Fruit fly (Drosophila melanogaster) whole organism, prepupa: Measurements from ENCODE around the gene Vajk1.

Source experiments
- Blimp-1 ChIP-seq: fragments of 200-800 bp; sonication (Bioruptor generic); optimal IDR thresholded peaks from 3 replicates; lab custom pipeline; 2017; ENCODE audit warnings: missing biosample characterization, missing genetic modification characterization, mild to moderate bottlenecking, moderate library complexity, missing genetic modification reagents
- CG10631 ChIP-seq: fragments of 200-800 bp; sonication (Bioruptor generic); optimal IDR thresholded peaks from 2 replicates; lab custom pipeline; 2016; ENCODE audit warnings: missing biosample characterization, missing genetic modification characterization
- CG10669 ChIP-seq: fragments of 200-800 bp; sonication (Bioruptor generic); optimal IDR thresholded peaks from 3 replicates; lab custom pipeline; 2018; ENCODE audit warnings: missing biosample characterization, mild to moderate bottlenecking, missing genetic modification characterization, moderate library complexity
- CG11294 ChIP-seq: fragments of 200-800 bp; sonication (Bioruptor generic); IDR thresholded peaks from 2 replicates; pipeline ENCODE4 v1.3.6; 2022; ENCODE audit warnings: missing biosample characterization, missing genetic modification characterization
- CG11762 ChIP-seq: fragments of 200-800 bp; sonication (Bioruptor generic); optimal IDR thresholded peaks from 3 replicates; lab custom pipeline; 2016; ENCODE audit warnings: missing biosample characterization, missing genetic modification characterization; ENCODE audit not compliant: insufficient read depth
- CG15336 ChIP-seq: fragments of 200-800 bp; sonication (Bioruptor generic); IDR thresholded peaks from 2 replicates; pipeline ENCODE4 v1.3.6; 2022; ENCODE audit warnings: missing biosample characterization, missing genetic modification characterization
- CG1621 ChIP-seq: fragments of 200-800 bp; sonication (Bioruptor generic); optimal IDR thresholded peaks from 3 replicates; lab custom pipeline; 2018; ENCODE audit warnings: missing biosample characterization, mild to moderate bottlenecking, missing genetic modification characterization
- CG16779 ChIP-seq: fragments of 200-800 bp; sonication (Bioruptor generic); optimal IDR thresholded peaks from 3 replicates; lab custom pipeline; 2017; ENCODE audit warnings: missing biosample characterization, mild to moderate bottlenecking, missing genetic modification characterization
- CG3032 ChIP-seq: fragments of 200-800 bp; optimal IDR thresholded peaks from 2 replicates; lab custom pipeline; 2019; ENCODE audit warnings: missing biosample characterization, mild to moderate bottlenecking, missing genetic modification characterization, moderate library complexity
- CG32006 ChIP-seq: fragments of 200-800 bp; sonication (Bioruptor generic); optimal IDR thresholded peaks from 3 replicates; lab custom pipeline; 2017; ENCODE audit warnings: missing biosample characterization, mild to moderate bottlenecking, missing genetic modification characterization
- CG34406 ChIP-seq: fragments of 200-800 bp; sonication (Bioruptor generic); optimal IDR thresholded peaks from 3 replicates; lab custom pipeline; 2016; ENCODE audit warnings: missing biosample characterization, missing genetic modification characterization
- CG3919 ChIP-seq: fragments of 200-800 bp; sonication (Bioruptor generic); optimal IDR thresholded peaks from 3 replicates; lab custom pipeline; 2016; ENCODE audit warnings: missing biosample characterization, missing genetic modification characterization
- CG4318 ChIP-seq: fragments of 200-800 bp; sonication (Bioruptor generic); optimal IDR thresholded peaks from 3 replicates; lab custom pipeline; 2017; ENCODE audit warnings: missing biosample characterization, mild to moderate bottlenecking, missing genetic modification characterization
- CG6276 ChIP-seq: fragments of 200-800 bp; sonication (Bioruptor generic); optimal IDR thresholded peaks from 2 replicates; lab custom pipeline; 2017; ENCODE audit warnings: missing biosample characterization, mild to moderate bottlenecking, missing genetic modification characterization
- CG6792 ChIP-seq: fragments of 200-800 bp; sonication (Bioruptor generic); optimal IDR thresholded peaks from 3 replicates; lab custom pipeline; 2016; ENCODE audit warnings: missing biosample characterization, missing genetic modification characterization
- CG6854 ChIP-seq: fragments of 200-800 bp; sonication (Bioruptor generic); optimal IDR thresholded peaks from 2 replicates; lab custom pipeline; 2017; ENCODE audit warnings: missing biosample characterization, mild to moderate bottlenecking, missing genetic modification characterization
- CG7368 ChIP-seq: fragments of 200-800 bp; sonication (Bioruptor generic); optimal IDR thresholded peaks from 3 replicates; lab custom pipeline; 2016; ENCODE audit warnings: missing biosample characterization, missing genetic modification characterization
- CG8319 ChIP-seq: fragments of 200-800 bp; sonication (Bioruptor generic); optimal IDR thresholded peaks from 3 replicates; lab custom pipeline; 2016; ENCODE audit warnings: missing biosample characterization, missing genetic modification characterization
- CG9139 ChIP-seq: fragments of 200-800 bp; sonication (Bioruptor generic); optimal IDR thresholded peaks from 3 replicates; lab custom pipeline; 2017; ENCODE audit warnings: missing biosample characterization, mild to moderate bottlenecking, missing genetic modification characterization
- Eip75B ChIP-seq: fragments of 200-800 bp; sonication (Bioruptor generic); optimal IDR thresholded peaks from 3 replicates; lab custom pipeline; 2016; ENCODE audit warnings: missing biosample characterization, missing genetic modification characterization
- Eip78C ChIP-seq: fragments of 200-800 bp; sonication (Bioruptor generic); peaks from one replicate; lab custom pipeline; 2016; ENCODE audit warnings: missing biosample characterization, missing genetic modification characterization
- Eip93F ChIP-seq: fragments of 200-800 bp; sonication (Bioruptor generic); optimal IDR thresholded peaks from 2 replicates; lab custom pipeline; 2016; ENCODE audit warnings: missing biosample characterization, mild to moderate bottlenecking, missing genetic modification characterization
- Ets21C ChIP-seq: fragments of 200-800 bp; sonication (Bioruptor generic); optimal IDR thresholded peaks from 3 replicates; lab custom pipeline; 2016; ENCODE audit warnings: missing biosample characterization, missing genetic modification characterization
- Ets96B ChIP-seq: fragments of 200-800 bp; optimal IDR thresholded peaks from 2 replicates; lab custom pipeline; 2019; ENCODE audit warnings: missing biosample characterization, mild to moderate bottlenecking, missing genetic modification characterization, moderate library complexity
- Gug ChIP-seq: fragments of 200-800 bp; sonication (Bioruptor generic); IDR thresholded peaks from 2 replicates; pipeline ENCODE4 v1.3.6; 2022; ENCODE audit warnings: missing biosample characterization, missing genetic modification characterization
- Hr39 ChIP-seq: fragments of 200-800 bp; sonication (Bioruptor generic); optimal IDR thresholded peaks from 2 replicates; lab custom pipeline; 2016; ENCODE audit warnings: missing biosample characterization, missing genetic modification characterization
- Hr4 ChIP-seq: fragments of 200-800 bp; sonication (Bioruptor generic); optimal IDR thresholded peaks from 3 replicates; lab custom pipeline; 2016; ENCODE audit warnings: missing biosample characterization, missing genetic modification characterization
- Lpt ChIP-seq: fragments of 200-800 bp; sonication (Bioruptor generic); optimal IDR thresholded peaks from 3 replicates; lab custom pipeline; 2016; ENCODE audit warnings: missing biosample characterization, missing genetic modification characterization
- Met ChIP-seq: fragments of 200-800 bp; sonication (Bioruptor generic); optimal IDR thresholded peaks from 3 replicates; lab custom pipeline; 2016; ENCODE audit warnings: missing biosample characterization, missing genetic modification characterization
- OdsH ChIP-seq: fragments of 200-800 bp; sonication (Bioruptor generic); optimal IDR thresholded peaks from 3 replicates; lab custom pipeline; 2016; ENCODE audit warnings: missing biosample characterization, missing genetic modification characterization
- Smox ChIP-seq: fragments of 200-800 bp; sonication (Bioruptor generic); optimal IDR thresholded peaks from 3 replicates; lab custom pipeline; 2016; ENCODE audit warnings: missing biosample characterization, missing genetic modification characterization
- Sox14 ChIP-seq: fragments of 200-800 bp; sonication (Bioruptor generic); optimal IDR thresholded peaks from 3 replicates; lab custom pipeline; 2016; ENCODE audit warnings: missing biosample characterization, missing genetic modification characterization
- achi ChIP-seq: fragments of 200-800 bp; sonication (Bioruptor generic); optimal IDR thresholded peaks from 3 replicates; lab custom pipeline; 2016; ENCODE audit warnings: missing biosample characterization, missing genetic modification characterization
- cyc ChIP-seq: fragments of 200-800 bp; sonication (Bioruptor generic); optimal IDR thresholded peaks from 3 replicates; lab custom pipeline; 2016; ENCODE audit warnings: missing biosample characterization, missing genetic modification characterization
- dac ChIP-seq: fragments of 200-800 bp; sonication (Bioruptor generic); optimal IDR thresholded peaks from 2 replicates; lab custom pipeline; 2017; ENCODE audit warnings: missing biosample characterization, mild to moderate bottlenecking, missing genetic modification characterization
- dsx ChIP-seq: fragments of 200-800 bp; optimal IDR thresholded peaks from 3 replicates; lab custom pipeline; 2019; ENCODE audit warnings: missing biosample characterization, mild to moderate bottlenecking, missing genetic modification characterization, moderate library complexity; ENCODE audit not compliant: poor library complexity, severe bottlenecking
- eg ChIP-seq: fragments of 200-800 bp; sonication (Bioruptor generic); IDR thresholded peaks from 3 replicates; pipeline ENCODE4 v1.3.6; 2022; ENCODE audit warnings: missing biosample characterization, missing genetic modification characterization
- esn ChIP-seq: fragments of 200-800 bp; sonication (Bioruptor generic); optimal IDR thresholded peaks from 2 replicates; lab custom pipeline; 2016; ENCODE audit warnings: missing biosample characterization, mild to moderate bottlenecking, missing genetic modification characterization, moderate library complexity
- fkh ChIP-seq: fragments of 200-800 bp; sonication (Bioruptor generic); optimal IDR thresholded peaks from 3 replicates; lab custom pipeline; 2017; ENCODE audit warnings: missing biosample characterization, mild to moderate bottlenecking, missing genetic modification characterization, moderate library complexity
- lz ChIP-seq: fragments of 200-800 bp; sonication (Bioruptor generic); optimal IDR thresholded peaks from 3 replicates; lab custom pipeline; 2016; ENCODE audit warnings: missing biosample characterization, missing genetic modification characterization
- net ChIP-seq: fragments of 200-800 bp; sonication (Bioruptor generic); optimal IDR thresholded peaks from 3 replicates; lab custom pipeline; 2016; ENCODE audit warnings: missing biosample characterization, missing genetic modification characterization
- pdm3 ChIP-seq: fragments of 200-800 bp; sonication (Bioruptor generic); optimal IDR thresholded peaks from 3 replicates; lab custom pipeline; 2016; ENCODE audit warnings: missing biosample characterization, missing genetic modification characterization
- spab ChIP-seq: fragments of 200-800 bp; sonication (Bioruptor generic); optimal IDR thresholded peaks from 2 replicates; lab custom pipeline; 2017; ENCODE audit warnings: missing biosample characterization, mild to moderate bottlenecking, missing genetic modification characterization, missing genetic modification reagents
- ss ChIP-seq, 2 experiments: fragments of 200-800 bp; sonication (Bioruptor generic); optimal IDR thresholded peaks; 2 replicates in 1 of 2; 3 replicates in 1 of 2; lab custom pipeline; 2017 to 2018; ENCODE audit warnings: mild to moderate bottlenecking in 2 of 2, missing biosample characterization in 2 of 2, missing genetic modification characterization in 2 of 2, moderate library complexity in 1 of 2
- svp ChIP-seq: fragments of 200-800 bp; sonication (Bioruptor generic); peaks from one replicate; lab custom pipeline; 2016; ENCODE audit warnings: missing biosample characterization, missing genetic modification characterization
- topi ChIP-seq: fragments of 200-800 bp; sonication (Bioruptor generic); optimal IDR thresholded peaks from 3 replicates; lab custom pipeline; 2016; ENCODE audit warnings: missing biosample characterization, missing genetic modification characterization
- vri ChIP-seq: fragments of 200-800 bp; sonication (Bioruptor generic); optimal IDR thresholded peaks from 3 replicates; lab custom pipeline; 2016; ENCODE audit warnings: missing biosample characterization, mild to moderate bottlenecking, missing genetic modification characterization

Gene Vajk1

dm6 chr2L:13931318-13931717 lies 8.0 kb upstream of the Vajk1 start, which contains the start of gene CG42711 (continued):
- no peak for TF ChIP-seq CG3032 (tag; lab: Kevin White, UChicago)
- TF ChIP-seq CG6854 (GFP tag; lab: Kevin White, UChicago): no peak
- no peak for TF ChIP-seq topi

dm6 chr2L:13928461-13928860 lies 5.1 kb upstream of the Vajk1 start:
- peak; percentile 6 for TF ChIP-seq net (GFP tag; lab: Kevin White, UChicago)
- TF ChIP-seq ss (GFP tag; optimal IDR thresholded peaks at IDR 0.05; lab: Kevin White, UChicago): no peak
- TF ChIP-seq CG6792 (GFP tag; lab: Kevin White, UChicago): no peak
- no peak for TF ChIP-seq CG10631 (GFP tag; lab: Kevin White, UChicago)
- peak; percentile 12 for TF ChIP-seq CG32006 (GFP tag; lab: Kevin White, UChicago)
- peak; percentile 55 for TF ChIP-seq Eip78C (GFP tag; lab: Kevin White, UChicago)
- TF ChIP-seq CG6276 (GFP tag; lab: Kevin White, UChicago): peak; percentile 63
- TF ChIP-seq CG15336: peak; percentile 61
- TF ChIP-seq CG3919 (GFP tag; lab: Kevin White, UChicago): no peak

dm6 chr2L:13925699-13926098 lies 2.3 kb upstream of the Vajk1 start:
- TF ChIP-seq CG6276 (GFP tag; lab: Kevin White, UChicago) (peak; percentile 77), fkh (no peak), Hr39 (GFP tag; lab: Kevin White, UChicago) (no peak), CG15336 (peak; percentile 51; the same call in 1 of the 2 replicates), Eip75B (GFP tag; lab: Kevin White, UChicago) (no peak), Smox (GFP tag; lab: Kevin White, UChicago) (no peak), cyc (GFP tag; lab: Kevin White, UChicago) (no peak), achi (no peak), OdsH (GFP tag; lab: Kevin White, UChicago) (peak; percentile 23), eg (GFP tag; lab: Robert Waterston, UW) (peak; percentile 9; the same call in 1 of the 3 replicates), CG11294 (GFP tag; lab: Robert Waterston, UW) (no peak), Eip93F (GFP tag; lab: Kevin White, UChicago) (no peak), CG11762 (GFP tag; lab: Kevin White, UChicago) (no peak), lz (no peak), esn (GFP tag; lab: Kevin White, UChicago) (no peak), topi (no peak), CG3032 (tag; lab: Kevin White, UChicago) (no peak), CG32006 (GFP tag; lab: Kevin White, UChicago) (peak; percentile 85), Blimp-1 (GFP tag; lab: Kevin White, UChicago) (no peak), CG1621 (no peak), CG6792 (GFP tag; lab: Kevin White, UChicago) (no peak), CG4318 (GFP tag; lab: Kevin White, UChicago) (peak; percentile 53), pdm3 (GFP tag; lab: Kevin White, UChicago) (peak; percentile 5), CG7368 (GFP tag; lab: Kevin White, UChicago) (no peak), CG6854 (GFP tag; lab: Kevin White, UChicago) (no peak), Met (GFP tag; lab: Kevin White, UChicago) (no peak), CG16779 (no peak), Sox14 (GFP tag; lab: Kevin White, UChicago) (no peak), CG9139 (no peak), CG10631 (GFP tag; lab: Kevin White, UChicago) (peak; percentile 4), Lpt (GFP tag; lab: Kevin White, UChicago) (peak; percentile 42), Gug (GFP tag; lab: Robert Waterston, UW) (no peak), spab (no peak), Ets96B (no peak), svp (peak; percentile 27), Ets21C (no peak), CG34406 (GFP tag; lab: Kevin White, UChicago) (no peak), CG8319 (GFP tag; lab: Kevin White, UChicago) (no peak), Hr4 (GFP tag; lab: Kevin White, UChicago) (peak; percentile 46), vri (GFP tag; lab: Kevin White, UChicago) (no peak), dac (peak; percentile 26), ss (GFP tag; optimal IDR thresholded peaks at IDR 0.05; lab: Kevin White, UChicago) (no peak), dsx (GFP tag; lab: Kevin White, UChicago) (no peak), CG10669 (GFP tag; lab: Kevin White, UChicago) (no peak)
